Worm (Caenorhabditis elegans): ENCODE data around the gene C14C10.5.

Gene C14C10.5

DNA sequence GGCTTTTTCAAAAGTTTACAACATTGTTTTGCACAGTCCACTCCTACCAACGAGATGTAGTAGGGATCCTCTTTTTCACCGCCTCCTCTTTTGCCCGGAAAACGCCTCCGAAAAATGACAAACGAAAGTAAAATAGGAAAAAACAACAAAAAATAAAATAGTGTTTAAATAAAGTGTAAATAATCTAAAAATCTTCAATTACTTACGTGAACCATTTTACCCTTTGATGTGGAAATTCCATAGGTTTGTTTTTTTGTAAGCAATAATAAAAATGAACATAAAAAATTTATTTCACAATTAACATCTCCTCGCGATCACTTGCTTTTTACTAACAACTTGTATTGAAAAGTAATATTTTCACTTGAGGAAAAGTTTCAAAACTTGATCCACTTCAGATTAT, 12.0 kb upstream of the C14C10.5 start, which contains the start of gene C14C10.1:
Gene C14C10.1, plus strand, starts transcription at position 301 of the 400 bp plus-strand sequence.
- TF ChIP-seq nhr-12 (tag; optimal IDR thresholded peaks at IDR 0.05), result no peak
- TF ChIP-seq elt-1 (tag; optimal IDR thresholded peaks at IDR 0.05; ENCODE audit: borderline replicate concordance, insufficient read depth), result no peak
- TF ChIP-seq nhr-2 (tag; optimal IDR thresholded peaks at IDR 0.05), result no peak
- TF ChIP-seq mep-1 (tag; optimal IDR thresholded peaks at IDR 0.05), result no peak
- no peak for TF ChIP-seq ham-2 (GFP tag; optimal IDR thresholded peaks at IDR 0.05)
- TF ChIP-seq nhr-28 (tag; optimal IDR thresholded peaks at IDR 0.05), result no peak
- TF ChIP-seq nhr-76 (tag; optimal IDR thresholded peaks at IDR 0.05), result no peak
- TF ChIP-seq ceh-43 (GFP tag; optimal IDR thresholded peaks at IDR 0.05), result no peak

DNA sequence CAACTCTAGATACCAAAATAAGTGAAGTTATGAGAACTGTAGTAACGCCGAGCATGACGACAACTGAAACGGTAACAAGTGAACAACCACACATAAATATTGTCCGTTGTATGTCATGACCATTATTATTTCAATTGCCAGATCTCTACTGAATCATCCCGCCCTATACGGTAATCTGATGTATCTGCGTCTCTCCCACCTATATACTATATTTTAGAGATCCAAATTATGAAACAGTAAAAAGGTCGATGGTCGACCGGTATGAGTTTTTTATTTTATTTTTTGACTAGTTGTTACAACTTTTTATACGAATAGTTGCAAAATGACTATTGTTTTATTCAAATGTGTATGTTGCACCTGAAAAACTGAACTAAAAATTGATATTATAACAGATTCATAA, 9.4 kb upstream of the C14C10.5 start, which contains the start of gene ttr-43:
Gene ttr-43, minus strand, starts transcription at position 101 of the 400 bp plus-strand sequence.
- TF ChIP-seq blmp-1 (tag; optimal IDR thresholded peaks at IDR 0.05) (no peak), snpc-4 (tag; optimal IDR thresholded peaks at IDR 0.05) (no peak), elt-1 (tag; optimal IDR thresholded peaks at IDR 0.05; ENCODE audit: borderline replicate concordance, insufficient read depth) (no peak), elt-3 (tag; optimal IDR thresholded peaks at IDR 0.05) (no peak), sptf-1 (tag; optimal IDR thresholded peaks at IDR 0.05) (no peak), lin-32 (GFP tag; optimal IDR thresholded peaks at IDR 0.05) (no peak), lin-13 (tag; optimal IDR thresholded peaks at IDR 0.05) (no peak), tbx-8 (GFP tag; optimal IDR thresholded peaks at IDR 0.05) (no peak), hlh-1 (tag; optimal IDR thresholded peaks at IDR 0.05) (no peak), mls-2 (tag; optimal IDR thresholded peaks at IDR 0.05) (no peak), ceh-39 (tag; optimal IDR thresholded peaks at IDR 0.05) (no peak), drap-1 (GFP tag; optimal IDR thresholded peaks at IDR 0.05) (no peak), ceh-83 (GFP tag; optimal IDR thresholded peaks at IDR 0.05) (no peak), nhr-28 (tag; optimal IDR thresholded peaks at IDR 0.05) (no peak), sem-2 (GFP tag; optimal IDR thresholded peaks at IDR 0.05) (no peak), ceh-43 (GFP tag; optimal IDR thresholded peaks at IDR 0.05) (no peak), ztf-11 (tag; optimal IDR thresholded peaks at IDR 0.05) (no peak)

DNA sequence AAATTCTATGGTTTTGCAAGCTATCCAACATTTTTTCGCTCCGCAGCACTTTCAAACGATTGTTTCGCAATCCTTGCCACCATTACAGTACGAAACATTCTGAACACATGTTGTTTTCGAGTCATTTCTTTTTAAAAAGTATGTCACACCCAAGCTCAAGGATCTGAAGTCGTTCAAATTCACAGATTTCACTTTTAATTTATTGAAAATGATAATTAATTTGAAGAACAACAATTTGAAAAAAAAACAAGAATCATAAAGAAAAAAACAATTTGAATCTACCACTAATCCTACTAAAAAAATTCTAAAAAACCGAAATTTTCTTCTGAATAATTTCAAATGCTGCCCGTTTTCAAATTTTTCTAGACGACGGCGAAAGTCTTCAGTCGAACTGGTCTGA, 7.6 kb upstream of the C14C10.5 start, which contains the start of gene C14C10.2:
Gene C14C10.2, minus strand, starts transcription at position 101 of the 400 bp plus-strand sequence.
- TF ChIP-seq ztf-11 (tag; optimal IDR thresholded peaks at IDR 0.05) (no peak), pha-4 (tag; optimal IDR thresholded peaks at IDR 0.05) (no peak)

DNA sequence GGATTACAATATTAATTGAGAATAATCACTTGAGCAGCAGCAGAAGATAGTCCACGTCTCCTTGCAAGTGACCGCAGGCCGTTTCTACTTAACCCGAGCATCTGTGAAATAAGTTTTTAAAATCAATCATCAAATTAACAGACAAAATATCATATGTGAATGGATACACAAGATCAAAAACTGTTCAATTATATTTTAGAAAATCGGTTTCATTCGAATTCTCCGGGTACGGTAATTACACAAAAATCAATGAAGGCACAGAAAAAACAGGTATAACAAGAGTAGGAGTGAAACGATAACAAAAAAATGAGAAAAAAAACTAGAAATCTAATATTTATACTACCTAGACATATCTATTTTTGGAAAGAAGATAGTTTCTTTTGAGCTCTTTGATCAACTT, 3.8 kb upstream of the C14C10.5 start, which contains the start of gene mma-1:
Gene mma-1, minus strand, starts transcription at position 101 of the 400 bp plus-strand sequence.
- no peak for TF ChIP-seq nhr-28 (tag; optimal IDR thresholded peaks at IDR 0.05)
- TF ChIP-seq mab-5 (tag; optimal IDR thresholded peaks at IDR 0.05), result no peak
- TF ChIP-seq lsy-2 (tag; optimal IDR thresholded peaks at IDR 0.05), result no peak
- no peak for TF ChIP-seq nhr-2 (tag; optimal IDR thresholded peaks at IDR 0.05)
- no peak for TF ChIP-seq mls-2 (tag; optimal IDR thresholded peaks at IDR 0.05)

DNA sequence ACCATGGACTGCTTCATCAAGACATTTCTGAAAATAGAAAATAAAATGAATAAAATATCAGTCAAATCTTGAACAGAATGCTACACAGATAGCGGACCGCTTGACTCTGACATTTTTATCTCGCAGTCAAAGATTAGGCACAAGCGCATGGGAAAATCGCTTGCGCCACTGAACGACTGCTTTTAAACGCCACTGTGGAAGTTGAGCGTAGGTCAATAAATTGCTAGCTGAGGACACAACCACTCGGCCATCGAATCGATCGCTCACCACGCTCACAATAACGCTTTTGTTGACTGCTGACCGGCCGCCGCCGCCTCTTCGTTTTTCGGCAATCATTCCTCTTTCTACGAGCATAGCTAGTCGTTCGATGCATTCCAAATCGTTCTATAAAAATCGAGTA, 3.2 kb upstream of the C14C10.5 start:
- TF ChIP-seq tbx-8 (GFP tag; optimal IDR thresholded peaks at IDR 0.05), result peak; percentile 69
- TF ChIP-seq blmp-1 (tag; optimal IDR thresholded peaks at IDR 0.05), result no peak
- TF ChIP-seq bed-3 (GFP tag; optimal IDR thresholded peaks at IDR 0.05), result peak; percentile 64
- TF ChIP-seq M03D4.4 (tag; optimal IDR thresholded peaks at IDR 0.05), result peak; percentile 84
- peak; percentile 42 for TF ChIP-seq unc-120 (tag; optimal IDR thresholded peaks at IDR 0.05; ENCODE audit: poor library complexity, severe bottlenecking)
- TF ChIP-seq pha-4 (tag; optimal IDR thresholded peaks at IDR 0.05), result peak; percentile 63
- TF ChIP-seq sptf-1 (tag; optimal IDR thresholded peaks at IDR 0.05), result peak; percentile 85
- no peak for TF ChIP-seq unc-39 (tag; optimal IDR thresholded peaks at IDR 0.05)
- peak; percentile 83 for TF ChIP-seq drap-1 (GFP tag; optimal IDR thresholded peaks at IDR 0.05)
- TF ChIP-seq mls-2 (tag; optimal IDR thresholded peaks at IDR 0.05), result peak; percentile 87
- TF ChIP-seq cnd-1 (tag; optimal IDR thresholded peaks at IDR 0.05), result peak; percentile 78
- no peak for TF ChIP-seq mep-1 (tag; optimal IDR thresholded peaks at IDR 0.05)
- peak; percentile 42 for TF ChIP-seq lsy-2 (tag; optimal IDR thresholded peaks at IDR 0.05)
- TF ChIP-seq lin-32 (GFP tag; optimal IDR thresholded peaks at IDR 0.05), result peak; percentile 48
- TF ChIP-seq ztf-11 (tag; optimal IDR thresholded peaks at IDR 0.05), result no peak
- TF ChIP-seq ceh-43 (GFP tag; optimal IDR thresholded peaks at IDR 0.05), result peak; percentile 59
- peak; percentile 82 for TF ChIP-seq ceh-83 (GFP tag; optimal IDR thresholded peaks at IDR 0.05)
- TF ChIP-seq sem-2 (GFP tag; optimal IDR thresholded peaks at IDR 0.05), result peak; percentile 67
- peak; percentile 25 for TF ChIP-seq lin-13 (tag; optimal IDR thresholded peaks at IDR 0.05)
- TF ChIP-seq ces-1 (GFP tag; optimal IDR thresholded peaks at IDR 0.05), result no peak
- TF ChIP-seq ham-2 (GFP tag; optimal IDR thresholded peaks at IDR 0.05), result peak; percentile 63
- TF ChIP-seq elt-3 (tag; optimal IDR thresholded peaks at IDR 0.05), result no peak
- TF ChIP-seq hlh-1 (tag; optimal IDR thresholded peaks at IDR 0.05), result peak; percentile 53

Measured in whole organism, mixed stage, embryonic.